Fruit fly (Drosophila melanogaster) whole organism, prepupa: ENCODE results near the gene CG9040.
A peak's percentile ranks its signal among the peaks of the same experiment; 100 is the strongest.

ENCODE experiments used
- Blimp-1 ChIP-seq: fragments of 200-800 bp; sonication (Bioruptor generic); optimal IDR thresholded peaks from 3 replicates; lab custom pipeline; 2017; ENCODE audit warnings: missing biosample characterization, missing genetic modification characterization, mild to moderate bottlenecking, moderate library complexity, missing genetic modification reagents
- CG10631 ChIP-seq: fragments of 200-800 bp; sonication (Bioruptor generic); optimal IDR thresholded peaks from 2 replicates; lab custom pipeline; 2016; ENCODE audit warnings: missing biosample characterization, missing genetic modification characterization
- CG11762 ChIP-seq: fragments of 200-800 bp; sonication (Bioruptor generic); optimal IDR thresholded peaks from 3 replicates; lab custom pipeline; 2016; ENCODE audit warnings: missing biosample characterization, missing genetic modification characterization; ENCODE audit not compliant: insufficient read depth
- CG11902 ChIP-seq: fragments of 200-800 bp; sonication (Bioruptor generic); optimal IDR thresholded peaks from 3 replicates; lab custom pipeline; 2016; ENCODE audit warnings: missing biosample characterization, missing genetic modification characterization
- CG15336 ChIP-seq: fragments of 200-800 bp; sonication (Bioruptor generic); IDR thresholded peaks from 2 replicates; pipeline ENCODE4 v1.3.6; 2022; ENCODE audit warnings: missing biosample characterization, missing genetic modification characterization
- CG1621 ChIP-seq: fragments of 200-800 bp; sonication (Bioruptor generic); optimal IDR thresholded peaks from 3 replicates; lab custom pipeline; 2018; ENCODE audit warnings: missing biosample characterization, mild to moderate bottlenecking, missing genetic modification characterization
- CG16779 ChIP-seq: fragments of 200-800 bp; sonication (Bioruptor generic); optimal IDR thresholded peaks from 3 replicates; lab custom pipeline; 2017; ENCODE audit warnings: missing biosample characterization, mild to moderate bottlenecking, missing genetic modification characterization
- CG3032 ChIP-seq: fragments of 200-800 bp; optimal IDR thresholded peaks from 2 replicates; lab custom pipeline; 2019; ENCODE audit warnings: missing biosample characterization, mild to moderate bottlenecking, missing genetic modification characterization, moderate library complexity
- CG32006 ChIP-seq: fragments of 200-800 bp; sonication (Bioruptor generic); optimal IDR thresholded peaks from 3 replicates; lab custom pipeline; 2017; ENCODE audit warnings: missing biosample characterization, mild to moderate bottlenecking, missing genetic modification characterization
- CG3919 ChIP-seq: fragments of 200-800 bp; sonication (Bioruptor generic); optimal IDR thresholded peaks from 3 replicates; lab custom pipeline; 2016; ENCODE audit warnings: missing biosample characterization, missing genetic modification characterization
- CG6163 ChIP-seq: fragments of 200-800 bp; sonication (Bioruptor generic); IDR thresholded peaks from 3 replicates; pipeline ENCODE4 v1.3.6; 2022; ENCODE audit warnings: missing biosample characterization, missing genetic modification characterization
- CG6276 ChIP-seq: fragments of 200-800 bp; sonication (Bioruptor generic); optimal IDR thresholded peaks from 2 replicates; lab custom pipeline; 2017; ENCODE audit warnings: missing biosample characterization, mild to moderate bottlenecking, missing genetic modification characterization
- CG6792 ChIP-seq: fragments of 200-800 bp; sonication (Bioruptor generic); optimal IDR thresholded peaks from 3 replicates; lab custom pipeline; 2016; ENCODE audit warnings: missing biosample characterization, missing genetic modification characterization
- CG6808 ChIP-seq: fragments of 200-800 bp; sonication (Bioruptor generic); optimal IDR thresholded peaks from 3 replicates; lab custom pipeline; 2017; ENCODE audit warnings: missing biosample characterization, missing genetic modification characterization, mild to moderate bottlenecking, moderate library complexity, missing genetic modification reagents
- CG6854 ChIP-seq: fragments of 200-800 bp; sonication (Bioruptor generic); optimal IDR thresholded peaks from 2 replicates; lab custom pipeline; 2017; ENCODE audit warnings: missing biosample characterization, mild to moderate bottlenecking, missing genetic modification characterization
- CG7368 ChIP-seq: fragments of 200-800 bp; sonication (Bioruptor generic); optimal IDR thresholded peaks from 3 replicates; lab custom pipeline; 2016; ENCODE audit warnings: missing biosample characterization, missing genetic modification characterization
- CG8119 ChIP-seq: fragments of 200-800 bp; sonication (Bioruptor generic); IDR thresholded peaks from 3 replicates; pipeline ENCODE4 v1.3.6; 2022; ENCODE audit warnings: missing biosample characterization, missing genetic modification characterization
- CG8632 ChIP-seq: fragments of 200-800 bp; sonication (Bioruptor generic); optimal IDR thresholded peaks from 3 replicates; lab custom pipeline; 2016; ENCODE audit warnings: missing biosample characterization, missing genetic modification characterization
- CG9139 ChIP-seq: fragments of 200-800 bp; sonication (Bioruptor generic); optimal IDR thresholded peaks from 3 replicates; lab custom pipeline; 2017; ENCODE audit warnings: missing biosample characterization, mild to moderate bottlenecking, missing genetic modification characterization
- Eip78C ChIP-seq: fragments of 200-800 bp; sonication (Bioruptor generic); peaks from one replicate; lab custom pipeline; 2016; ENCODE audit warnings: missing biosample characterization, missing genetic modification characterization
- Eip93F ChIP-seq: fragments of 200-800 bp; sonication (Bioruptor generic); optimal IDR thresholded peaks from 2 replicates; lab custom pipeline; 2016; ENCODE audit warnings: missing biosample characterization, mild to moderate bottlenecking, missing genetic modification characterization
- Ets21C ChIP-seq: fragments of 200-800 bp; sonication (Bioruptor generic); optimal IDR thresholded peaks from 3 replicates; lab custom pipeline; 2016; ENCODE audit warnings: missing biosample characterization, missing genetic modification characterization
- Ets96B ChIP-seq: fragments of 200-800 bp; optimal IDR thresholded peaks from 2 replicates; lab custom pipeline; 2019; ENCODE audit warnings: missing biosample characterization, mild to moderate bottlenecking, missing genetic modification characterization, moderate library complexity
- Gug ChIP-seq: fragments of 200-800 bp; sonication (Bioruptor generic); IDR thresholded peaks from 2 replicates; pipeline ENCODE4 v1.3.6; 2022; ENCODE audit warnings: missing biosample characterization, missing genetic modification characterization
- Lpt ChIP-seq: fragments of 200-800 bp; sonication (Bioruptor generic); optimal IDR thresholded peaks from 3 replicates; lab custom pipeline; 2016; ENCODE audit warnings: missing biosample characterization, missing genetic modification characterization
- Met ChIP-seq: fragments of 200-800 bp; sonication (Bioruptor generic); optimal IDR thresholded peaks from 3 replicates; lab custom pipeline; 2016; ENCODE audit warnings: missing biosample characterization, missing genetic modification characterization
- Smox ChIP-seq: fragments of 200-800 bp; sonication (Bioruptor generic); optimal IDR thresholded peaks from 3 replicates; lab custom pipeline; 2016; ENCODE audit warnings: missing biosample characterization, missing genetic modification characterization
- Sox102F ChIP-seq: fragments of 200-800 bp; sonication (Bioruptor generic); optimal IDR thresholded peaks from 2 replicates; lab custom pipeline; 2016; ENCODE audit warnings: missing biosample characterization, mild to moderate bottlenecking, missing genetic modification characterization
- Sox14 ChIP-seq: fragments of 200-800 bp; sonication (Bioruptor generic); optimal IDR thresholded peaks from 3 replicates; lab custom pipeline; 2016; ENCODE audit warnings: missing biosample characterization, missing genetic modification characterization
- achi ChIP-seq: fragments of 200-800 bp; sonication (Bioruptor generic); optimal IDR thresholded peaks from 3 replicates; lab custom pipeline; 2016; ENCODE audit warnings: missing biosample characterization, missing genetic modification characterization
- acj6 ChIP-seq: fragments of 200-800 bp; sonication (Bioruptor generic); optimal IDR thresholded peaks from 3 replicates; lab custom pipeline; 2016; ENCODE audit warnings: missing biosample characterization, missing genetic modification characterization
- cyc ChIP-seq: fragments of 200-800 bp; sonication (Bioruptor generic); optimal IDR thresholded peaks from 3 replicates; lab custom pipeline; 2016; ENCODE audit warnings: missing biosample characterization, missing genetic modification characterization
- dac ChIP-seq: fragments of 200-800 bp; sonication (Bioruptor generic); optimal IDR thresholded peaks from 2 replicates; lab custom pipeline; 2017; ENCODE audit warnings: missing biosample characterization, mild to moderate bottlenecking, missing genetic modification characterization
- dsx ChIP-seq: fragments of 200-800 bp; optimal IDR thresholded peaks from 3 replicates; lab custom pipeline; 2019; ENCODE audit warnings: missing biosample characterization, mild to moderate bottlenecking, missing genetic modification characterization, moderate library complexity; ENCODE audit not compliant: poor library complexity, severe bottlenecking
- eg ChIP-seq: fragments of 200-800 bp; sonication (Bioruptor generic); IDR thresholded peaks from 3 replicates; pipeline ENCODE4 v1.3.6; 2022; ENCODE audit warnings: missing biosample characterization, missing genetic modification characterization
- esn ChIP-seq: fragments of 200-800 bp; sonication (Bioruptor generic); optimal IDR thresholded peaks from 2 replicates; lab custom pipeline; 2016; ENCODE audit warnings: missing biosample characterization, mild to moderate bottlenecking, missing genetic modification characterization, moderate library complexity
- fd85E ChIP-seq: fragments of 200-800 bp; sonication (Bioruptor generic); optimal IDR thresholded peaks from 3 replicates; lab custom pipeline; 2016; ENCODE audit warnings: missing biosample characterization, missing genetic modification characterization
- fkh ChIP-seq: fragments of 200-800 bp; sonication (Bioruptor generic); optimal IDR thresholded peaks from 3 replicates; lab custom pipeline; 2017; ENCODE audit warnings: missing biosample characterization, mild to moderate bottlenecking, missing genetic modification characterization, moderate library complexity
- net ChIP-seq: fragments of 200-800 bp; sonication (Bioruptor generic); optimal IDR thresholded peaks from 3 replicates; lab custom pipeline; 2016; ENCODE audit warnings: missing biosample characterization, missing genetic modification characterization
- salr ChIP-seq, 2 experiments: fragments of 200-800 bp; sonication (Bioruptor generic); optimal IDR thresholded peaks; 3 replicates each; lab custom pipeline; 2016 to 2018; ENCODE audit warnings: missing biosample characterization in 2 of 2, missing genetic modification characterization in 2 of 2, mild to moderate bottlenecking in 1 of 2
- svp ChIP-seq: fragments of 200-800 bp; sonication (Bioruptor generic); peaks from one replicate; lab custom pipeline; 2016; ENCODE audit warnings: missing biosample characterization, missing genetic modification characterization

Gene CG9040

dm6 chr3L:14027549-14027948, 39.9 kb downstream of the CG9040 start:
- TF ChIP-seq esn (GFP tag; lab: Kevin White, UChicago) (no peak), CG6808 (no peak), Met (GFP tag; lab: Kevin White, UChicago) (no peak), acj6 (GFP tag; lab: Kevin White, UChicago) (no peak), Lpt (no peak), CG11902 (GFP tag; lab: Kevin White, UChicago) (no peak), cyc (GFP tag; lab: Kevin White, UChicago) (no peak), dac (GFP tag; lab: Kevin White, UChicago) (no peak), CG8632 (GFP tag; lab: Kevin White, UChicago) (no peak), net (GFP tag; lab: Kevin White, UChicago) (no peak), fd85E (GFP tag; lab: Kevin White, UChicago) (no peak), CG16779 (tag; lab: Kevin White, UChicago) (no peak), Sox102F (GFP tag; lab: Kevin White, UChicago) (no peak), CG7368 (GFP tag; lab: Kevin White, UChicago) (no peak), Ets96B (tag; lab: Kevin White, UChicago) (no peak)
- TF ChIP-seq, all 60 proteins: peak for 0

- TF ChIP-seq Blimp-1 (GFP tag; lab: Kevin White, UChicago) (peak; percentile 96), CG15336 (GFP tag; lab: Robert Waterston, UW) (peak; percentile 36; the same call in 1 of the 2 replicates), esn (GFP tag; lab: Kevin White, UChicago) (peak; percentile 46), CG6792 (GFP tag; lab: Kevin White, UChicago) (peak; percentile 30), eg (peak; percentile 39; the same call in 1 of the 3 replicates), Sox14 (peak; percentile 31), CG11902 (GFP tag; lab: Kevin White, UChicago) (no peak), fd85E (GFP tag; lab: Kevin White, UChicago) (peak; percentile 15), achi (GFP tag; lab: Kevin White, UChicago) (peak; percentile 36), CG6854 (GFP tag; lab: Kevin White, UChicago) (no peak), Eip78C (GFP tag; lab: Kevin White, UChicago) (peak; percentile 15), CG3919 (peak; percentile 77), CG1621 (tag; lab: Kevin White, UChicago) (no peak), dac (GFP tag; lab: Kevin White, UChicago) (peak; percentile 30), fkh (GFP tag; lab: Kevin White, UChicago) (peak; percentile 62), CG6163 (GFP tag; lab: Robert Waterston, UW) (peak; percentile 78), CG8632 (GFP tag; lab: Kevin White, UChicago) (peak; percentile 19), CG8119 (GFP tag; lab: Robert Waterston, UW) (0 out of 3 replicates have a peak, but pooled peaks have one; percentile 19), dsx (no peak)
Measured at dm6 chr3L:14028485-14029384, 41.1 kb downstream of the CG9040 start, which contains the start of gene Ptip. Gene Ptip (minus strand): TSS chr3L:14029121.

dm6 chr3L:14031171-14032126, 43.8 kb downstream of the CG9040 start, which contains the start of the genes CG6650 and endos:
Gene CG6650 (plus strand): TSS chr3L:14031450.
Gene endos (minus strand): TSS chr3L:14031706.
- no peak for TF ChIP-seq Smox (GFP tag; lab: Kevin White, UChicago)
- TF ChIP-seq CG32006 (GFP tag; lab: Kevin White, UChicago): peak; percentile 48
- TF ChIP-seq Gug (GFP tag; lab: Robert Waterston, UW): no peak
- peak; percentile 65 for TF ChIP-seq CG16779 (tag; lab: Kevin White, UChicago)
- TF ChIP-seq CG6276 (GFP tag; lab: Kevin White, UChicago): no peak
- TF ChIP-seq CG10631: peak; percentile 46
- no peak for TF ChIP-seq salr (GFP tag; optimal IDR thresholded peaks at IDR 0.05; lab: Kevin White, UChicago)
- TF ChIP-seq eg: no peak
- TF ChIP-seq Ets21C (GFP tag; lab: Kevin White, UChicago): no peak
- TF ChIP-seq CG6163 (GFP tag; lab: Robert Waterston, UW): peak; percentile 19
- TF ChIP-seq Sox102F (GFP tag; lab: Kevin White, UChicago): peak; percentile 8
- peak; percentile 17 for TF ChIP-seq CG11762 (GFP tag; lab: Kevin White, UChicago)
- peak; percentile 35 for TF ChIP-seq CG3032
- TF ChIP-seq svp (GFP tag; lab: Kevin White, UChicago): peak; percentile 74
- TF ChIP-seq CG11902 (GFP tag; lab: Kevin White, UChicago): no peak
- TF ChIP-seq CG3919: peak; percentile 5
- peak; percentile 3 for TF ChIP-seq net (GFP tag; lab: Kevin White, UChicago)
- TF ChIP-seq CG6854 (GFP tag; lab: Kevin White, UChicago): peak; percentile 11
- TF ChIP-seq Met (GFP tag; lab: Kevin White, UChicago): peak; percentile 11
- peak; percentile 41 for TF ChIP-seq Eip93F (GFP tag; lab: Kevin White, UChicago)
- TF ChIP-seq CG9139 (GFP tag; lab: Kevin White, UChicago): peak; percentile 35
- TF ChIP-seq Eip78C (GFP tag; lab: Kevin White, UChicago): peak; percentile 74
- TF ChIP-seq cyc (GFP tag; lab: Kevin White, UChicago): peak; percentile 8
